Worm (Caenorhabditis elegans) whole organism, young adult: ENCODE results near the gene C29A12.6.
A peak's percentile ranks its signal among the peaks of the same experiment; 100 is the strongest.

Source experiments
- B0336.3 ChIP-seq: fragments of 200-800 bp; sonication (Bioruptor generic); IDR thresholded peaks from 2 replicates; pipeline ENCODE4 v1.3.6; 2022; ENCODE audit warnings: missing genetic modification characterization, missing compliant biosample characterization
- D2030.7 ChIP-seq: fragments of 200-800 bp; sonication (Bioruptor generic); IDR thresholded peaks from 2 replicates; pipeline ENCODE4 v1.3.6; 2022; ENCODE audit warnings: missing genetic modification reagents, missing genetic modification characterization, missing compliant biosample characterization
- F52B5.7 ChIP-seq: sonication (generic microtip); optimal IDR thresholded peaks from 2 replicates; lab custom pipeline; 2016; ENCODE audit warnings: mild to moderate bottlenecking, missing genetic modification characterization, missing compliant biosample characterization
- F57C9.4 ChIP-seq: sonication (generic microtip); optimal IDR thresholded peaks from 2 replicates; lab custom pipeline; 2017; ENCODE audit warnings: mild to moderate bottlenecking, missing genetic modification characterization, missing compliant biosample characterization
- K11D2.4 ChIP-seq: fragments of 200-800 bp; sonication (Bioruptor generic); IDR thresholded peaks from 2 replicates; pipeline ENCODE4 v1.3.6; 2022; ENCODE audit warnings: missing genetic modification reagents, missing genetic modification characterization, missing compliant biosample characterization
- T26A5.8 ChIP-seq: sonication (generic microtip); optimal IDR thresholded peaks from 2 replicates; lab custom pipeline; 2016; ENCODE audit warnings: missing genetic modification characterization, missing compliant biosample characterization
- Y53G8AR.9 ChIP-seq: fragments of 200-800 bp; sonication (Bioruptor generic); conservative IDR thresholded peaks from 2 replicates; pipeline ENCODE4 v1.3.6; 2022; ENCODE audit warnings: missing genetic modification reagents, missing genetic modification characterization, missing compliant biosample characterization
- Y56A3A.18 ChIP-seq: fragments of 200-800 bp; sonication (Bioruptor generic); IDR thresholded peaks from 2 replicates; pipeline ENCODE4 v1.3.6; 2022; ENCODE audit warnings: missing genetic modification reagents, missing genetic modification characterization, missing compliant biosample characterization
- Y79H2A.3 ChIP-seq: fragments of 200-800 bp; sonication (Bioruptor generic); conservative IDR thresholded peaks from 2 replicates; pipeline ENCODE4 v1.3.6; 2022; ENCODE audit warnings: missing genetic modification reagents, missing genetic modification characterization, missing compliant biosample characterization
- Y95B8A.8 ChIP-seq: fragments of 200-800 bp; sonication (Bioruptor generic); IDR thresholded peaks from 2 replicates; pipeline ENCODE4 v1.3.6; 2022; ENCODE audit warnings: missing genetic modification reagents, missing genetic modification characterization, missing compliant biosample characterization
- ZK185.1 ChIP-seq: sonication (generic microtip); optimal IDR thresholded peaks from 2 replicates; lab custom pipeline; 2016; ENCODE audit warnings: mild to moderate bottlenecking, missing genetic modification characterization, missing compliant biosample characterization; ENCODE audit not compliant: poor library complexity, severe bottlenecking
- ama-1 ChIP-seq, 3 experiments: fragments of 150-350 bp in 1 of 3; sonication (generic microtip) in 2 of 3; optimal IDR thresholded peaks; 2 replicates each; lab custom pipeline; 2014 to 2018; ENCODE audit warnings: missing biosample characterization in 2 of 3, missing genetic modification characterization in 2 of 3, missing genetic modification reagents in 2 of 3
- atf-7 ChIP-seq: sonication (generic microtip); optimal IDR thresholded peaks from 2 replicates; lab custom pipeline; 2017; ENCODE audit warnings: mild to moderate bottlenecking, missing genetic modification characterization, missing compliant biosample characterization
- athp-1 ChIP-seq: sonication (generic microtip); optimal IDR thresholded peaks from 2 replicates; lab custom pipeline; 2017; ENCODE audit warnings: mild to moderate bottlenecking, missing genetic modification characterization, missing compliant biosample characterization
- attf-3 ChIP-seq: fragments of 200-800 bp; sonication (Bioruptor generic); conservative IDR thresholded peaks from 2 replicates; pipeline ENCODE4 v1.3.6; 2022; ENCODE audit warnings: missing genetic modification reagents, missing genetic modification characterization, missing compliant biosample characterization
- ccch-3 ChIP-seq: fragments of 200-800 bp; sonication (Bioruptor generic); optimal IDR thresholded peaks from 2 replicates; lab custom pipeline; 2018; ENCODE audit warnings: mild to moderate bottlenecking, missing genetic modification characterization, missing compliant biosample characterization
- cebp-1 ChIP-seq, 2 experiments: fragments of 200-800 bp in 1 of 2; sonication (Bioruptor generic) in 1 of 2; sonication (generic microtip) in 1 of 2; IDR thresholded peaks in 1 of 2; optimal IDR thresholded peaks in 1 of 2; 2 replicates each; pipeline versions ENCODE4 v1.3.6 to Lab custom; 2017 to 2022; ENCODE audit warnings: missing compliant biosample characterization in 2 of 2, missing genetic modification characterization in 2 of 2, mild to moderate bottlenecking in 1 of 2, missing genetic modification reagents in 1 of 2, moderate library complexity in 1 of 2
- chd-7 ChIP-seq: sonication (generic microtip); optimal IDR thresholded peaks from 2 replicates; lab custom pipeline; 2016; ENCODE audit warnings: mild to moderate bottlenecking, missing genetic modification characterization, moderate library complexity, missing compliant biosample characterization
- die-1 ChIP-seq: sonication (generic microtip); optimal IDR thresholded peaks from 2 replicates; lab custom pipeline; 2016; ENCODE audit warnings: missing genotype, mild to moderate bottlenecking, missing genetic modification characterization, missing compliant biosample characterization
- dpff-1 ChIP-seq: sonication (generic microtip); optimal IDR thresholded peaks from 2 replicates; lab custom pipeline; 2017; ENCODE audit warnings: mild to moderate bottlenecking, missing genetic modification characterization, missing compliant biosample characterization
- hmg-20 ChIP-seq: fragments of 200-800 bp; sonication (Bioruptor generic); IDR thresholded peaks from 2 replicates; pipeline ENCODE4 v1.3.6; 2022; ENCODE audit warnings: missing genetic modification reagents, missing genetic modification characterization, missing compliant biosample characterization
- let-607 ChIP-seq, 2 experiments: fragments of 200-800 bp in 1 of 2; sonication (Bioruptor generic) in 1 of 2; sonication (generic microtip) in 1 of 2; optimal IDR thresholded peaks; 2 replicates each; lab custom pipeline; 2016 to 2018; ENCODE audit warnings: mild to moderate bottlenecking in 2 of 2, missing compliant biosample characterization in 2 of 2, missing genetic modification characterization in 2 of 2, moderate library complexity in 2 of 2, missing genotype in 1 of 2
- lin-26 ChIP-seq: fragments of 200-800 bp; sonication (Bioruptor generic); IDR thresholded peaks from 2 replicates; pipeline ENCODE4 v1.3.6; 2022; ENCODE audit warnings: missing genetic modification reagents, missing genetic modification characterization, missing compliant biosample characterization
- lin-40 ChIP-seq: sonication (generic microtip); optimal IDR thresholded peaks from 2 replicates; lab custom pipeline; 2016; ENCODE audit warnings: missing genetic modification characterization, mild to moderate bottlenecking, missing compliant biosample characterization, missing genotype, missing genetic modification reagents
- lin-54 ChIP-seq: fragments of 200-800 bp; sonication (Bioruptor generic); optimal IDR thresholded peaks from 2 replicates; lab custom pipeline; 2018; ENCODE audit warnings: mild to moderate bottlenecking, missing genetic modification characterization, missing compliant biosample characterization
- lsl-1 ChIP-seq: fragments of 200-800 bp; sonication (Bioruptor generic); optimal IDR thresholded peaks from 2 replicates; lab custom pipeline; 2018; ENCODE audit warnings: mild to moderate bottlenecking, missing genetic modification characterization, moderate library complexity, missing compliant biosample characterization
- madf-8 ChIP-seq: fragments of 200-800 bp; sonication (Bioruptor generic); conservative IDR thresholded peaks from 2 replicates; pipeline ENCODE4 v1.3.6; 2022; ENCODE audit warnings: missing genetic modification reagents, missing genetic modification characterization, missing compliant biosample characterization
- nfyb-1 ChIP-seq: fragments of 200-800 bp; sonication (Bioruptor generic); IDR thresholded peaks from 2 replicates; pipeline ENCODE4 v1.3.6; 2022; ENCODE audit warnings: missing genetic modification reagents, missing genetic modification characterization, missing compliant biosample characterization
- nhr-90 ChIP-seq: sonication (generic microtip); optimal IDR thresholded peaks from 2 replicates; lab custom pipeline; 2016; ENCODE audit warnings: missing genotype, mild to moderate bottlenecking, missing genetic modification characterization, missing compliant biosample characterization
- pbrm-1 ChIP-seq: fragments of 200-800 bp; sonication (Bioruptor generic); IDR thresholded peaks from 2 replicates; pipeline ENCODE4 v1.3.6; 2022; ENCODE audit warnings: missing genetic modification reagents, missing genetic modification characterization, missing compliant biosample characterization
- rcor-1 ChIP-seq: fragments of 200-800 bp; sonication (Bioruptor generic); IDR thresholded peaks from 2 replicates; pipeline ENCODE4 v1.3.6; 2022; ENCODE audit warnings: missing genetic modification reagents, missing genetic modification characterization, missing compliant biosample characterization
- repo-1 ChIP-seq: sonication (generic microtip); optimal IDR thresholded peaks from 2 replicates; lab custom pipeline; 2017; ENCODE audit warnings: mild to moderate bottlenecking, missing genetic modification characterization, missing compliant biosample characterization
- sea-2 ChIP-seq: fragments of 200-800 bp; sonication (Bioruptor generic); IDR thresholded peaks from 2 replicates; pipeline ENCODE4 v1.3.6; 2022; ENCODE audit warnings: missing genetic modification characterization, missing compliant biosample characterization
- somi-1 ChIP-seq: fragments of 200-800 bp; sonication (Bioruptor generic); optimal IDR thresholded peaks from 2 replicates; lab custom pipeline; 2018; ENCODE audit warnings: mild to moderate bottlenecking, missing genetic modification characterization, missing compliant biosample characterization
- tlf-1 ChIP-seq: fragments of 200-800 bp; sonication (Bioruptor generic); optimal IDR thresholded peaks from 2 replicates; lab custom pipeline; 2018; ENCODE audit warnings: mild to moderate bottlenecking, missing genetic modification characterization, missing compliant biosample characterization
- ztf-26 ChIP-seq: sonication (generic microtip); optimal IDR thresholded peaks from 2 replicates; lab custom pipeline; 2017; ENCODE audit warnings: missing genetic modification characterization, missing compliant biosample characterization

The C29A12.6 gene

ce11 chrV:10886405-10886887, 39.5 kb downstream of the C29A12.6 start, which contains the start of gene F32D8.3:
F32D8.3 (plus strand) TSS chrV:10886837.
- TF ChIP-seq sea-2 (GFP tag; lab: Robert Waterston, UW) (no peak), ccch-3 (no peak), let-607 (tag; optimal IDR thresholded peaks at IDR 0.05; lab: Kevin White, UChicago) (no peak)

ce11 chrV:10887564-10887963, 40.6 kb downstream of the C29A12.6 start:
- TF ChIP-seq lin-40 (tag; lab: Kevin White, UChicago) (peak; percentile 3), ZK185.1 (tag; lab: Kevin White, UChicago) (peak; percentile 72), lin-54 (GFP tag; lab: Kevin White, UChicago) (peak; percentile 13), attf-3 (GFP tag; lab: Robert Waterston, UW) (no peak), somi-1 (GFP tag; lab: Kevin White, UChicago) (peak; percentile 42), tlf-1 (peak; percentile 55), atf-7 (tag; lab: Kevin White, UChicago) (peak; percentile 31), K11D2.4 (GFP tag; lab: Robert Waterston, UW) (peak; percentile 64; the same call in 1 of the 2 replicates), ama-1 (optimal IDR thresholded peaks at IDR 0.05; lab: Kevin White, UChicago) (peak; percentile 26), ama-1 (GFP tag; optimal IDR thresholded peaks at IDR 0.05; lab: Kevin White, UChicago) (no peak), cebp-1 (GFP tag; IDR thresholded peaks at IDR 0.05; lab: Robert Waterston, UW) (no peak), cebp-1 (tag; optimal IDR thresholded peaks at IDR 0.05; lab: Kevin White, UChicago) (peak; percentile 49), lin-26 (GFP tag; lab: Robert Waterston, UW) (0 out of 2 replicates have a peak, but pooled peaks have one; percentile 11), repo-1 (tag; lab: Kevin White, UChicago) (peak; percentile 84), Y53G8AR.9 (peak; percentile 56; the same call in 1 of the 2 replicates), athp-1 (tag; lab: Kevin White, UChicago) (peak; percentile 18), Y95B8A.8 (no peak), chd-7 (peak; percentile 31), rcor-1 (GFP tag; lab: Robert Waterston, UW) (no peak), T26A5.8 (tag; lab: Kevin White, UChicago) (no peak), F52B5.7 (tag; lab: Kevin White, UChicago) (peak; percentile 3), dpff-1 (tag; lab: Kevin White, UChicago) (peak; percentile 27), hmg-20 (GFP tag; lab: Robert Waterston, UW) (0 out of 2 replicates have a peak, but pooled peaks have one; percentile 22), Y79H2A.3 (GFP tag; lab: Robert Waterston, UW) (no peak), ztf-26 (tag; lab: Kevin White, UChicago) (peak; percentile 78), let-607 (tag; optimal IDR thresholded peaks at IDR 0.05; lab: Kevin White, UChicago) (peak in 1 of 2 experiments; percentile 20), B0336.3 (peak; percentile 62; the same call in 1 of the 2 replicates), die-1 (peak; percentile 2), lsl-1 (GFP tag; lab: Kevin White, UChicago) (no peak), D2030.7 (GFP tag; lab: Robert Waterston, UW) (no peak), madf-8 (GFP tag; lab: Robert Waterston, UW) (no peak), nfyb-1 (GFP tag; lab: Robert Waterston, UW) (peak; percentile 66; the same call in 1 of the 2 replicates), pbrm-1 (GFP tag; lab: Robert Waterston, UW) (peak; percentile 57), Y56A3A.18 (GFP tag; lab: Robert Waterston, UW) (peak; percentile 86), nhr-90 (peak; percentile 51), F57C9.4 (tag; lab: Kevin White, UChicago) (peak; percentile 83)
